Fruit fly (Drosophila melanogaster): ENCODE measurements around the gene CG32982.
A peak's percentile ranks its signal among the peaks of the same experiment; 100 is the strongest.

Gene CG32982

DNA sequence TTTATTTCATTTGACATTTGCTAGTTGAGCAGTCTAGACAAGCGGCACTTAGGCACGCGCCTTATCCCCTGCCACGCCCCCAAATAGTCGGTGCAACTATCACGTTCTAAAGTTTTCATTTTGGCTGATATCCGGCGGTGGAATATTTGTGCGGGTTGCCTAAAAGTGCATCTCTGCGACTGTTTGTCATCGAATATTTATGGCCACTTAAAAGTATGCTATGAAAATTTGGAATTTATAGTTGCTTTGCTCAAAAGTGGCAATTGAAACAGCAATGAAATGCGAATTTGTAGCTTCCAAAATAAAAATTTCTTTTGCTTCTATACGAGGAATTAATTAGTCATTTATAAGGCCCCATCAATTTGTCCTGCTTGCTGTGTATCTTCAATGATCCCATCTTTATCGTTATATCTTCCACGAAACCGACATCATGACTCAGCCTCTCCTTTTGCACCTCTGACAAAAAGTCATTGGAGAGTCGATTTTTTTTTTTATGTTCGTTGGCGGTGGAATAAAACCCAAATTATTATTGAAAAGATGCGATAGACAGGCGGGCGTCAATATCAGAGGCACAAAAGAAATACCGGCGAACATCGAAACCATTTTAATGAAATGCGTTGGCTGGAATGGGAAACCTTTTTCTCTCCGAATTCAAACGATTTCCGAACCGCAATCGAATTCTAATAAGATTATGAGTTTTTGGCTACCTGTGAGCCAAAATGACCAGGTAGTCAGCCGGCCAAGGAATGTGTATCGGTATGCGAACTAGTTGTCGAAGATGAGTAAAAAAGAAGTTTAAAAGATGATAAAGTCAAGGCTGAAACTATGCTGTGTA lies 4.8 kb upstream of the CG32982 start (continued):
- TF ChIP-seq Med (GFP tag) (peak; percentile 38), CG12744 (GFP tag; optimal IDR thresholded peaks at IDR 0.05) (no peak), Optix (GFP tag; IDR thresholded peaks at IDR 0.05) (no peak), grn (GFP tag; optimal IDR thresholded peaks at IDR 0.05) (peak; percentile 51), zen (tag; optimal IDR thresholded peaks at IDR 0.05) (peak; percentile 12), CG31388 (GFP tag; optimal IDR thresholded peaks at IDR 0.05) (no peak), CG1602 (GFP tag; optimal IDR thresholded peaks at IDR 0.05) (no peak), vvl (GFP tag; IDR thresholded peaks at IDR 0.05) (0 out of 2 replicates have a peak, but pooled peaks have one; percentile 6), CG12391 (tag; optimal IDR thresholded peaks at IDR 0.05) (no peak), Ada2b (GFP tag; IDR thresholded peaks at IDR 0.05) (no peak), CG2199 (GFP tag; IDR thresholded peaks at IDR 0.05) (peak; percentile 77), Side (GFP tag; optimal IDR thresholded peaks at IDR 0.05) (no peak), CG12219 (GFP tag; optimal IDR thresholded peaks at IDR 0.05) (no peak), kni (GFP tag; optimal IDR thresholded peaks at IDR 0.05) (peak; percentile 2), GATAe (GFP tag; conservative IDR thresholded peaks at IDR 0.05) (no peak)

DNA sequence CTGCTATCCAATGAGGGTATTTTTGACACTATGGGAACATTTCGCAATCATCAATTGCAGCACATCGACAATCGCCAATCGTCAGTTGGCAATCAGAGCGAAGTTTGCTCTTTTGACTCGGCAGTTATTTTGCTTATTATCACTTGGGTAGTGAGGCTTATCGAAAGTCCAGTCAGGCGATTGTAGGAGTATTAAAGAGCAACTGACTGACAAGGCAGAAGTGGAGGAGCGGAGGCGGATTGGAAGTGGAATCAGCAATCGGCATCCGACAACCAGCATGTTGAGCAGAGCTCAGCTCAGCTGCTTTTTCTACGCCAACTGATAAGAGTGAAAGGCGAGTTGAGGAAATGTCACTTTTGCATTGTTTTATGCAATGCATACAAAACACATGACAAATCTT lies 3.2 kb upstream of the CG32982 start:
- no peak for TF ChIP-seq Poxn (GFP tag; IDR thresholded peaks at IDR 0.05)
- TF ChIP-seq Ets65A (GFP tag) = peak; percentile 22
- no peak for TF ChIP-seq sim (GFP tag; IDR thresholded peaks at IDR 0.05)
- TF ChIP-seq Ets97D (GFP tag; optimal IDR thresholded peaks at IDR 0.05) = no peak
- peak; percentile 9 for TF ChIP-seq CG15479 (GFP tag; optimal IDR thresholded peaks at IDR 0.05)

DNA sequence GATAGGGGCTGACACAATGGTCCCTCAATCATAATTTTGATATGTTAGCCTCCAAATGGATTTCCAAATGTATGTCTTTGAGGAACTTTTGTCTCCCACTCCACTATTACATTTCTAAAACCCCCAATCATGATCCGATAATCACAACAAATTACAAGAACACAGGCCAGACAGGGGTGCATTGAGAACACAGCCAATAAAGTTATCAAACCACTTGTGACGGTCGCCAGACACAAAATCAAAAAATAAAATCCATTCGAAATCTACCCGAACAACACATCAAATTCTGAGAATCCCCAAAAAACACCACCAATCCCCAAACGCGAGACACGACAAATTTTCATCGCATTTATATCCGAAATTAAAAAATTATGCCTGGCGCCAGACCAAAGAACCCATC lies 1.8 kb upstream of the CG32982 start:
- no peak for TF ChIP-seq CG10565 (GFP tag; optimal IDR thresholded peaks at IDR 0.05)
- peak; percentile 17 for TF ChIP-seq salm (tag; optimal IDR thresholded peaks at IDR 0.05)
- TF ChIP-seq CoRest (tag; optimal IDR thresholded peaks at IDR 0.05) = no peak
- peak; percentile 19 for TF ChIP-seq exex (tag; optimal IDR thresholded peaks at IDR 0.05)
- peak; percentile 33; the same call in 1 of the 2 replicates for TF ChIP-seq crol (GFP tag; IDR thresholded peaks at IDR 0.05)
- no peak for TF ChIP-seq dysf (GFP tag; IDR thresholded peaks at IDR 0.05)
- no peak for TF ChIP-seq maf-S (GFP tag; optimal IDR thresholded peaks at IDR 0.05)
- TF ChIP-seq gsb-n (tag; optimal IDR thresholded peaks at IDR 0.05) = no peak
- TF ChIP-seq nau (GFP tag; optimal IDR thresholded peaks at IDR 0.05) = no peak
- TF ChIP-seq CG11696 (GFP tag; IDR thresholded peaks at IDR 0.05) = peak; percentile 27; the same call in 1 of the 2 replicates
- no peak for TF ChIP-seq twi (tag; optimal IDR thresholded peaks at IDR 0.05)
- TF ChIP-seq CG12659 (GFP tag; optimal IDR thresholded peaks at IDR 0.05) = no peak
- peak; percentile 74; the same call in 2 of the 3 replicates for TF ChIP-seq CG2199 (GFP tag; IDR thresholded peaks at IDR 0.05)
- TF ChIP-seq CG12236 (GFP tag; optimal IDR thresholded peaks at IDR 0.05) = no peak
- no peak for TF ChIP-seq CG11504 (tag; optimal IDR thresholded peaks at IDR 0.05)
- no peak for TF ChIP-seq hbn (GFP tag; IDR thresholded peaks at IDR 0.05; ENCODE audit: partially characterized antibody)
- TF ChIP-seq Scr (GFP tag; IDR thresholded peaks at IDR 0.05; ENCODE audit: partially characterized antibody) = no peak
- TF ChIP-seq Myb (GFP tag; optimal IDR thresholded peaks at IDR 0.05) = no peak
- no peak for TF ChIP-seq bcd (GFP tag; optimal IDR thresholded peaks at IDR 0.05)
- TF ChIP-seq Adf1 (GFP tag; IDR thresholded peaks at IDR 0.05) = no peak
- TF ChIP-seq danr (GFP tag; IDR thresholded peaks at IDR 0.05) = no peak
- TF ChIP-seq unpg (GFP tag; optimal IDR thresholded peaks at IDR 0.05) = no peak
- TF ChIP-seq so (GFP tag; IDR thresholded peaks at IDR 0.05) = peak; percentile 30; the same call in 1 of the 3 replicates
- no peak for TF ChIP-seq CG33213 (GFP tag; optimal IDR thresholded peaks at IDR 0.05)
- peak; percentile 71 for TF ChIP-seq CG4360 (GFP tag; IDR thresholded peaks at IDR 0.05)
- no peak for TF ChIP-seq CG17829 (tag; optimal IDR thresholded peaks at IDR 0.05)
- no peak for TF ChIP-seq her (GFP tag; optimal IDR thresholded peaks at IDR 0.05)
- TF ChIP-seq HLH54F (GFP tag; optimal IDR thresholded peaks at IDR 0.05) = no peak
- TF ChIP-seq Meics (GFP tag; optimal IDR thresholded peaks at IDR 0.05) = no peak

Measured in whole organism, embryonic.